Worm (Caenorhabditis elegans) whole organism, mixed stage, embryonic: ENCODE results near the gene obr-3.

Experiments
- blmp-1 ChIP-seq: fragments of 150-350 bp; optimal IDR thresholded peaks from 2 replicates; lab custom pipeline; 2014; ENCODE audit warnings: missing biosample characterization, missing genetic modification characterization
- ces-1 ChIP-seq: fragments of 150-350 bp; optimal IDR thresholded peaks from 2 replicates; lab custom pipeline; 2014; ENCODE audit warnings: missing biosample characterization, missing genetic modification reagents, missing genetic modification characterization
- cnd-1 ChIP-seq: fragments of 200-800 bp; sonication (Bioruptor generic); optimal IDR thresholded peaks from 2 replicates; lab custom pipeline; 2018; ENCODE audit warnings: mild to moderate bottlenecking, missing genetic modification characterization, missing compliant biosample characterization
- elt-3 ChIP-seq: fragments of 150-350 bp; optimal IDR thresholded peaks from 2 replicates; lab custom pipeline; 2014; ENCODE audit warnings: missing biosample characterization, missing genetic modification characterization
- mep-1 ChIP-seq: fragments of 150-350 bp; optimal IDR thresholded peaks from 2 replicates; lab custom pipeline; 2017; ENCODE audit warnings: missing biosample characterization, missing genetic modification reagents, missing genetic modification characterization, inconsistent platforms
- nhr-28 ChIP-seq: fragments of 150-350 bp; optimal IDR thresholded peaks from 2 replicates; lab custom pipeline; 2014; ENCODE audit warnings: missing biosample characterization, missing genetic modification characterization
- nhr-76 ChIP-seq: sonication (generic microtip); optimal IDR thresholded peaks from 2 replicates; lab custom pipeline; 2017; ENCODE audit warnings: missing biosample characterization, missing genetic modification characterization
- pha-4 ChIP-seq: fragments of 150-350 bp; optimal IDR thresholded peaks from 2 replicates; lab custom pipeline; 2018; ENCODE audit warnings: missing biosample characterization, missing genetic modification reagents, missing genetic modification characterization
- snpc-4 ChIP-seq: fragments of 150-350 bp; optimal IDR thresholded peaks from 2 replicates; lab custom pipeline; 2014; ENCODE audit warnings: missing biosample characterization, missing genetic modification characterization
- tbx-8 ChIP-seq: fragments of 200-800 bp; sonication (Bioruptor generic); optimal IDR thresholded peaks from 2 replicates; lab custom pipeline; 2018; ENCODE audit warnings: mild to moderate bottlenecking, missing genetic modification characterization, moderate library complexity, missing compliant biosample characterization
- unc-120 ChIP-seq: sonication (generic microtip); optimal IDR thresholded peaks from 2 replicates; lab custom pipeline; 2017; ENCODE audit warnings: missing genetic modification characterization, missing compliant biosample characterization; ENCODE audit not compliant: poor library complexity, severe bottlenecking
- unc-62 ChIP-seq: fragments of 150-350 bp; optimal IDR thresholded peaks from 2 replicates; lab custom pipeline; 2014; ENCODE audit warnings: missing biosample characterization, missing genetic modification reagents, missing genetic modification characterization
- ztf-11 ChIP-seq: fragments of 150-350 bp; optimal IDR thresholded peaks from 2 replicates; lab custom pipeline; 2014; ENCODE audit warnings: missing biosample characterization, missing genetic modification characterization

DNA sequence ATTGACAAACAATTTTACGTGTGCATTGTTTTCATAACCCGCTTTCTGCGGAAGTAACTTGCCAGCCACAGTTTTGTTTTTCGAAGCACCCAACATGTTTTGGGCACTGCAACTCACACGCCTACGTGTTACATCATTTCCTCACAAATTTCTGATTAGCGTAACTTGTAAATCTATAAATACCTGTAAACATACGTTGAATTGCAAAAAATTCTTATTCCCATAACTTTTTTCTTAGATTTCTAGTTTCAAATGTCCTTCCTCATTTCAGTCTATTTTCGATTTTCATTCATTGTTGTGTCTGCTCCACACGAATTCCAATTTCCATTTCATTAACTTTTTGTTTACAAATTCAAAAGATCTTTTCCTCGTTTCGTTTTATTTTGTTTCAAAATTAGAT is 30.7 kb upstream of the obr-3 start:
- TF ChIP-seq nhr-76 (tag; lab: Kevin White, UChicago) (no peak), tbx-8 (no peak), ztf-11 (tag; lab: Kevin White, UChicago) (no peak), unc-62 (GFP tag; lab: Kevin White, UChicago) (no peak), snpc-4 (tag; lab: Kevin White, UChicago) (no peak), cnd-1 (tag; lab: Kevin White, UChicago) (no peak), blmp-1 (tag; lab: Kevin White, UChicago) (no peak), ces-1 (GFP tag; lab: Kevin White, UChicago) (no peak), unc-120 (tag; lab: Kevin White, UChicago) (no peak), nhr-28 (tag; lab: Kevin White, UChicago) (no peak), elt-3 (no peak), mep-1 (tag; lab: Kevin White, UChicago) (no peak), pha-4 (tag; lab: Kevin White, UChicago) (no peak)
